Fruit fly (Drosophila melanogaster): ENCODE results near the gene CG33263.

Gene CG33263

dm6 chr3L:13387608-13388007 lies 36.4 kb downstream of the CG33263 start, which contains the start of gene CG10171 (continued):
- TF ChIP-seq ken (GFP tag; IDR thresholded peaks at IDR 0.05): peak; percentile 64; the same call in 1 of the 3 replicates
- no peak for TF ChIP-seq jumu (GFP tag; optimal IDR thresholded peaks at IDR 0.05)
- TF ChIP-seq oc (tag; optimal IDR thresholded peaks at IDR 0.05): no peak
- TF ChIP-seq fd96Cb (tag; optimal IDR thresholded peaks at IDR 0.05): no peak
- peak; percentile 21 for TF ChIP-seq BEAF-32 (GFP tag; optimal IDR thresholded peaks at IDR 0.05)
- TF ChIP-seq CG16779 (GFP tag; IDR thresholded peaks at IDR 0.05): no peak
- TF ChIP-seq zf30C (GFP tag; optimal IDR thresholded peaks at IDR 0.05): no peak
- no peak for TF ChIP-seq CG10543 (GFP tag; optimal IDR thresholded peaks at IDR 0.05)
- no peak for TF ChIP-seq kah (GFP tag; optimal IDR thresholded peaks at IDR 0.05)
- no peak for TF ChIP-seq CG11247 (GFP tag; IDR thresholded peaks at IDR 0.05)
- TF ChIP-seq sug (tag; optimal IDR thresholded peaks at IDR 0.05): no peak
- TF ChIP-seq CG14860 (GFP tag; IDR thresholded peaks at IDR 0.05; ENCODE audit: partially characterized antibody): no peak
- no peak for TF ChIP-seq sc (optimal IDR thresholded peaks at IDR 0.05)
- no peak for TF ChIP-seq sc (GFP tag; optimal IDR thresholded peaks at IDR 0.05)
- no peak for TF ChIP-seq CG3065 (GFP tag; optimal IDR thresholded peaks at IDR 0.05)
- TF ChIP-seq CG8089 (GFP tag; optimal IDR thresholded peaks at IDR 0.05): no peak
- no peak for TF ChIP-seq HmgD (GFP tag; optimal IDR thresholded peaks at IDR 0.05)
- TF ChIP-seq TFAM (GFP tag; optimal IDR thresholded peaks at IDR 0.05): no peak
- no peak for TF ChIP-seq rib (GFP tag; IDR thresholded peaks at IDR 0.05)
- no peak for TF ChIP-seq dm (GFP tag; optimal IDR thresholded peaks at IDR 0.05)
- TF ChIP-seq Chrac-16 (GFP tag; optimal IDR thresholded peaks at IDR 0.05): no peak
- no peak for TF ChIP-seq CG4707 (GFP tag; optimal IDR thresholded peaks at IDR 0.05)
- peak; percentile 53 for TF ChIP-seq vvl (GFP tag; IDR thresholded peaks at IDR 0.05)
- no peak for TF ChIP-seq sob (GFP tag; IDR thresholded peaks at IDR 0.05)
- TF ChIP-seq CG7357 (GFP tag; IDR thresholded peaks at IDR 0.05): no peak
- no peak for TF ChIP-seq C15 (GFP tag; IDR thresholded peaks at IDR 0.05)
- TF ChIP-seq CG7963 (GFP tag; IDR thresholded peaks at IDR 0.05; ENCODE audit: partially characterized antibody): 0 out of 3 replicates have a peak, but pooled peaks have one; percentile 19
- TF ChIP-seq CG7271 (tag; optimal IDR thresholded peaks at IDR 0.05): no peak
- TF ChIP-seq CG4730 (GFP tag; IDR thresholded peaks at IDR 0.05): no peak
- no peak for TF ChIP-seq klu (GFP tag; IDR thresholded peaks at IDR 0.05)
- no peak for TF ChIP-seq CG11085 (GFP tag; IDR thresholded peaks at IDR 0.05)
- peak; percentile 45; the same call in 1 of the 3 replicates for TF ChIP-seq CG34422 (GFP tag; IDR thresholded peaks at IDR 0.05)
- no peak for TF ChIP-seq pfk (GFP tag; optimal IDR thresholded peaks at IDR 0.05)
- no peak for TF ChIP-seq CG18619 (GFP tag; optimal IDR thresholded peaks at IDR 0.05)
- no peak for TF ChIP-seq caup (GFP tag; optimal IDR thresholded peaks at IDR 0.05; ENCODE audit: severe bottlenecking)
- no peak for TF ChIP-seq Hr39 (optimal IDR thresholded peaks at IDR 0.05)
- peak; percentile 89 for TF ChIP-seq CG3847 (GFP tag; IDR thresholded peaks at IDR 0.05)
- TF ChIP-seq Poxn (GFP tag; IDR thresholded peaks at IDR 0.05): no peak
- TF ChIP-seq pho (GFP tag; optimal IDR thresholded peaks at IDR 0.05): no peak
- TF ChIP-seq Mes4 (GFP tag; optimal IDR thresholded peaks at IDR 0.05): no peak
- TF ChIP-seq CG13894 (tag; optimal IDR thresholded peaks at IDR 0.05): no peak
- TF ChIP-seq HLH54F (GFP tag; optimal IDR thresholded peaks at IDR 0.05): no peak
- TF ChIP-seq cwo (GFP tag; optimal IDR thresholded peaks at IDR 0.05): no peak
- TF ChIP-seq CG17612 (GFP tag; IDR thresholded peaks at IDR 0.05): no peak
- TF ChIP-seq MTF-1 (GFP tag; optimal IDR thresholded peaks at IDR 0.05; ENCODE audit: borderline replicate concordance): no peak
- TF ChIP-seq CG17186 (GFP tag; optimal IDR thresholded peaks at IDR 0.05): no peak
- TF ChIP-seq CG8944 (GFP tag; optimal IDR thresholded peaks at IDR 0.05): no peak
- no peak for TF ChIP-seq Bteb2 (GFP tag; optimal IDR thresholded peaks at IDR 0.05)
- no peak for TF ChIP-seq exex (tag; optimal IDR thresholded peaks at IDR 0.05)
- no peak for TF ChIP-seq CG3838 (GFP tag; optimal IDR thresholded peaks at IDR 0.05)
- TF ChIP-seq CG4617 (GFP tag; optimal IDR thresholded peaks at IDR 0.05; ENCODE audit: borderline replicate concordance): peak; percentile 61
- no peak for TF ChIP-seq CG2875 (GFP tag; optimal IDR thresholded peaks at IDR 0.05)
